Fruit fly (Drosophila melanogaster) whole organism: ENCODE results near the gene mex1.

Source experiments
- pan ChIP-seq: fragments of >200 bp; optimal IDR thresholded peaks from 2 replicates; lab custom pipeline; 2017
- psq ChIP-seq: fragments of >200 bp; optimal IDR thresholded peaks from 2 replicates; lab custom pipeline; 2017

DNA sequence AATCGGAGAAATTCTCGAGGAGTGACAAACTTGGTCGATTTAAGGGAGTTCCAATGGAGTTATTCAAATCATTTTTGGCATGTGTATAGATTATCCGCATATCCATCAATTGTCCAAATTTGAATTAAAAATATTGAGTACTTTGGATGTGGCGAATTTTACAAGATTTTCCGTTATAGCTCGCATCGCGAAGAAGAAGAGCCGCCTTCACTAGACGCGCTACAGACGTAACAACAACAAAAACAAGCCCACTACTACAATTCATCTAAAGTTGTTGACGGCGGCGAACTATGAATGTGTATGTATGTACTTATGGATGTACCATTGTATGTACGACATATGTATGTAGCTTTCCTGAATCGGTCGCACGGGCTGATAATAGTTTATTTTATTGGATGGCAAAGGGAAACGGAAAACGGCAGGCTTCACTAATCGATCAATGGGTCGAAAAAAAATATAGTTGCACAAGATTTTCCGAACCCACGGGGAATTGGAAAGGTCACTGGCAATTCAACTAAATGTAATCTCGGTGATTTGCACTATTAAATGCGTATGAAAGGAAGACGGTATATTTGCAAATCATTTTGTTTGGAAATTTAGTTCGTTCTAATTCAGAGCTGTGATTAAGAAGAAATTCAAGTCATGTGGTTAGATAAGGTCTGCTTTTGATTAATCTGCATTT is 4.4 kb downstream of the mex1 start:
- TF ChIP-seq pan (lab: Kevin White, UChicago) (no peak), psq (lab: Kevin White, UChicago) (no peak)
